Worm (Caenorhabditis elegans): ENCODE data around the gene Y52E8A.6.
A peak's percentile ranks its signal among the peaks of the same experiment; 100 is the strongest.

Gene Y52E8A.6

ce11 chrII:4334448-4334847 is 14.7 kb upstream of the Y52E8A.6 start, which contains the start of gene madf-3:
TSS of gene madf-3 (plus strand) at chrII:4334748.
- TF ChIP-seq dmd-6 (GFP tag; IDR thresholded peaks at IDR 0.05) (0 out of 2 replicates have a peak, but pooled peaks have one; percentile 2), jun-1 (tag; optimal IDR thresholded peaks at IDR 0.05) (no peak), lin-38 (GFP tag; IDR thresholded peaks at IDR 0.05) (no peak), T20F7.1 (GFP tag; optimal IDR thresholded peaks at IDR 0.05) (no peak)

DNA sequence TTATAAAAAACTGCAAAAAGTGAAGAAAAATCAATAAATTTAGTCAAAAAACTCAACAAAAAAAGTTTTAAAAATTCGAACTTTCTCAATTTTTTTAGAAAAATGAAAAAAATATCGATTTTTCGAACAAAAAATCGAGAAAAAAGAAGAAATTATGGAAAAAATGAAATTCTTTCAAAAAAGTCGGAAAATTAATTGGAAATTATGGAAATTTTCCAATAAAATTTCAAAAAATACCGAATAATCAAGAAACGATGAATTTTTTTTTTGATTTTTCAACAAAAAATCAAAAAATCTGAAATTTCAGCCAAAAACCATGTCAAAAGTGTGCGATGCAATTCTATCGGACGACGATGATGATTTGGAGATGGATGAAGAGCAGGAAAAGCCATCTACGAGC is 8.9 kb upstream of the Y52E8A.6 start, which contains the start of gene H20J04.4:
TSS of gene H20J04.4 (plus strand) at position 301 of the 400 bp plus-strand sequence.
- TF ChIP-seq nhr-41 (GFP tag; IDR thresholded peaks at IDR 0.05) = no peak

DNA sequence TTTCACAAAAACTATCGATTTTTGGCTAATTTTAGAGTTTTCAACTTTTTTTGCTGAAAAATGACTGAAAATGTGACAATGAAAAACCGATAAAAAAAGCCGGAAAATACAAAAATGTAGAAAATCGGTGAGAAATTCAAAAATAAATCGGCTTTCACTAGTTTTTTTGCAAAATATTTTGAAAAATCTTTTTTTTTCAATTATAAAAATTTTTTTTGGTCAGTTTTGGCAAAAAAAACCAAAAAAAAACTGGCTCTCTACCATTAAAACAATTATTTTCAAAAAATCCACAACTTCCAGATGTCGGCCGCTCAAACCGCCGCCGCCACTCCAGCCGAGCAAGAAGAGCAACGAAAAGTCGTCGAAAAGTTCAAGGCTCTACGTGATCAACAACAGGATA is 6.7 kb upstream of the Y52E8A.6 start, which contains the start of gene pfd-2:
TSS of gene pfd-2 (plus strand) at position 301 of the 400 bp plus-strand sequence.
- no peak for TF ChIP-seq Y48G9A.11 (GFP tag; IDR thresholded peaks at IDR 0.05)
- no peak for TF ChIP-seq mep-1 (tag; optimal IDR thresholded peaks at IDR 0.05)
- no peak for TF ChIP-seq ctbp-1 (GFP tag; IDR thresholded peaks at IDR 0.05)
- no peak for TF ChIP-seq daf-8 (GFP tag; IDR thresholded peaks at IDR 0.05)
- no peak for TF ChIP-seq zip-11 (GFP tag; IDR thresholded peaks at IDR 0.05)
- TF ChIP-seq unc-62 (GFP tag; optimal IDR thresholded peaks at IDR 0.05 in 1 of 2) = no peak
- TF ChIP-seq unc-62 (tag; optimal IDR thresholded peaks at IDR 0.05) = no peak

DNA sequence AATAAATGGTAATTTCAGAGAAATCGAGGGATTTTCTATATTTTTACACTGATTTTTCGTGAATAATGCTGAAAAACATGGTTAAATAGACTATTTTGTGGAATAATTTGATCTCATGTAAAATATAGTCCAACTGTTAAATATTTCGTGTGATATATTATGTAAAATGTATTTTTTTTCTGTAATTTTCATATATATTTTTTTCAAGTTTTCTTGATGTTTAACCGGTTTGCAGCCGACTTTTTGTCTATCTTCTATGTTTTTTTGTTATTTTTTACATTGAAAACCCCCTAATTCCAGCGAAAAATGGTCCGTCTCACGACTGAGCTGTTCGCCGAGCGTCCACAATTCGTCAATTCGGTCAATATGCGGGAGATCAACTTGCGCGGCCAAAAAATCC is 4.3 kb upstream of the Y52E8A.6 start, which contains the start of gene mog-2:
TSS of gene mog-2 (plus strand) at position 301 of the 400 bp plus-strand sequence.
- no peak for TF ChIP-seq dmd-6 (GFP tag; IDR thresholded peaks at IDR 0.05)

- TF ChIP-seq fkh-10 (GFP tag; optimal IDR thresholded peaks at IDR 0.05) (no peak), egl-43 (GFP tag; IDR thresholded peaks at IDR 0.05) (no peak), dpl-1 (GFP tag; optimal IDR thresholded peaks at IDR 0.05) (peak; percentile 62)
Measured at ce11 chrII:4322871-4323270, 3.1 kb upstream of the Y52E8A.6 start, which contains the start of gene H20J04.6. TSS of gene H20J04.6 (plus strand) at chrII:4323256.

- TF ChIP-seq unc-62 (GFP tag; optimal IDR thresholded peaks at IDR 0.05 in 1 of 2) = peak in 1 of 2 experiments; percentile 17
- no peak for TF ChIP-seq unc-62 (tag; optimal IDR thresholded peaks at IDR 0.05)
- TF ChIP-seq nhr-111 (GFP tag; optimal IDR thresholded peaks at IDR 0.05) = no peak
- TF ChIP-seq ZK337.2 (GFP tag; IDR thresholded peaks at IDR 0.05) = no peak
- TF ChIP-seq mdt-29 (GFP tag; IDR thresholded peaks at IDR 0.05) = no peak
- no peak for TF ChIP-seq jun-1 (tag; optimal IDR thresholded peaks at IDR 0.05)
- no peak for TF ChIP-seq snpc-4 (tag; optimal IDR thresholded peaks at IDR 0.05)
Measured at ce11 chrII:4321766-4322165, 2.0 kb upstream of the Y52E8A.6 start, which contains the start of gene Y52E8A.1. TSS of gene Y52E8A.1 (plus strand) at chrII:4322066.

DNA sequence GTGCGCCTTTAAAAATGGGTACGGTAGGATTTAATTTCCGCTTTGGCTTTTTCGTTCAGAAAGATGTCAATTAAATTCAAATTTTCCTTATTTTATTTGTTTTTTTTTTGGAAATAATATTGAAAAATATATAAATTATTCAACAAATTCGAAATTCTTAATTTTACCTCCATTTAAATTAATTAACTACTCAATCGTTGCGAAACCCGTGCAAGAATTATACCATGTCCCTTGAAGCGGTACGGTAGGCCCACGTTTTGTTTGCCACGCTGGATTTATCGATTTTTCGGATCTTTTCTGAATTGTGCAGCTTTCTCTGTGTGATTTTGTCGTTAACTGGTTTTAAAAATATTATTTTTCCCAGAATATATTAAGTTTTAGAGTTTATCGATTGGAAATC is 686 bp upstream of the Y52E8A.6 start, which contains the start of gene Y52E8A.2:
TSS of gene Y52E8A.2 (plus strand) at position 382 of the 400 bp plus-strand sequence.
- TF ChIP-seq fos-1 (tag; optimal IDR thresholded peaks at IDR 0.05) (no peak), unc-130 (GFP tag; optimal IDR thresholded peaks at IDR 0.05) (peak; percentile 12)

ce11 chrII:4316011-4316410 is 3.8 kb downstream of the Y52E8A.6 start, which contains the start of gene srw-40:
TSS of gene srw-40 (minus strand) at chrII:4316111.
- TF ChIP-seq aha-1 (tag) = peak; percentile 47
- TF ChIP-seq ztf-11 (tag; optimal IDR thresholded peaks at IDR 0.05) = no peak

DNA sequence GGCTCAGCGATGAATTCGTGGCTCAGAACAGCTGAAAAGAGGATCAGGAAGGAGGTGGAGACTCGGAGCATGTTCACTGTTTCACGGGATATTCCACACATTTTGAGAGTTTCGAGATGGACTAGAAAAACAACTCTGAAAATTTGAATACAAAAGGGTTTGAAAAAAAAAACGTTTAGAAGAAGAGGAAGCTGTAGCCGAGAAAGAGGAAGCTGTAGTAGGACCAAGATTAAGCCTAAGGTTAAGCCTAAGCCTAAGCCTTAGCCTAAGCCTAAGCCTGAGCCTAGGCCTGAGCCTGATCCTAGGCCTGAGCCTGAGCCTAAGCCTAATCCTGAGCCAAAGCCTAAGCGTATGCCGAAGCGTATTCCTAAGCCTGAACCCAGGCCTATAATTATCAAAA is 7.7 kb downstream of the Y52E8A.6 start, which contains the start of gene plep-1:
TSS of gene plep-1 (minus strand) at position 101 of the 400 bp plus-strand sequence.
- no peak for TF ChIP-seq T20F7.1 (GFP tag; optimal IDR thresholded peaks at IDR 0.05)
- no peak for TF ChIP-seq unc-39 (tag; optimal IDR thresholded peaks at IDR 0.05)
- no peak for TF ChIP-seq hif-1 (tag; optimal IDR thresholded peaks at IDR 0.05)
- no peak for TF ChIP-seq nhr-6 (tag; optimal IDR thresholded peaks at IDR 0.05)
- no peak for TF ChIP-seq ama-1 (optimal IDR thresholded peaks at IDR 0.05)
- TF ChIP-seq ztf-7 (tag; optimal IDR thresholded peaks at IDR 0.05) = no peak
- no peak for TF ChIP-seq arid-1 (GFP tag; conservative IDR thresholded peaks at IDR 0.05)
- TF ChIP-seq tag-97 (GFP tag; IDR thresholded peaks at IDR 0.05) = no peak
- no peak for TF ChIP-seq nhr-102 (tag; optimal IDR thresholded peaks at IDR 0.05)
- no peak for TF ChIP-seq F49E8.2 (tag; optimal IDR thresholded peaks at IDR 0.05; ENCODE audit: borderline replicate concordance)
- TF ChIP-seq egl-43 (GFP tag; IDR thresholded peaks at IDR 0.05) = no peak
- no peak for TF ChIP-seq pqm-1 (tag; optimal IDR thresholded peaks at IDR 0.05)
- TF ChIP-seq mdt-29 (GFP tag; IDR thresholded peaks at IDR 0.05) = no peak
- TF ChIP-seq F44E2.7 (GFP tag; IDR thresholded peaks at IDR 0.05) = no peak

Data from whole organism, L4 larva.